Worm (Caenorhabditis elegans) whole organism, late embryonic: Measurements from ENCODE around the gene fbxa-126.

Source experiments
- ama-1 ChIP-seq: fragments of 150-350 bp; optimal IDR thresholded peaks from 2 replicates; lab custom pipeline; 2014
- ceh-34 ChIP-seq: sonication (generic microtip); optimal IDR thresholded peaks from 2 replicates; lab custom pipeline; 2016; ENCODE audit warnings: mild to moderate bottlenecking, missing genetic modification characterization, missing compliant biosample characterization
- hlh-30 ChIP-seq: sonication (generic microtip); optimal IDR thresholded peaks from 2 replicates; lab custom pipeline; 2017; ENCODE audit warnings: antibody characterized with exemption, missing genetic modification characterization, missing compliant biosample characterization; ENCODE audit not compliant: insufficient read depth
- lin-11 ChIP-seq: fragments of 200-800 bp; sonication (Bioruptor generic); optimal IDR thresholded peaks from 2 replicates; lab custom pipeline; 2018; ENCODE audit warnings: mild to moderate bottlenecking, missing genetic modification characterization, missing compliant biosample characterization
- pha-2 ChIP-seq: sonication (generic microtip); optimal IDR thresholded peaks from 2 replicates; lab custom pipeline; 2017; ENCODE audit warnings: mild to moderate bottlenecking, missing genetic modification characterization, missing compliant biosample characterization
- pha-4 ChIP-seq: fragments of 150-350 bp; optimal IDR thresholded peaks from 2 replicates; lab custom pipeline; 2018; ENCODE audit warnings: missing biosample characterization, missing genetic modification reagents, missing genetic modification characterization
- pqm-1 ChIP-seq: sonication (generic microtip); optimal IDR thresholded peaks from 2 replicates; lab custom pipeline; 2016; ENCODE audit warnings: missing genetic modification characterization, missing compliant biosample characterization
- rnt-1 ChIP-seq: sonication (generic microtip); optimal IDR thresholded peaks from 2 replicates; lab custom pipeline; 2016; ENCODE audit warnings: missing genetic modification characterization, missing compliant biosample characterization
- sox-4 ChIP-seq: sonication (generic microtip); optimal IDR thresholded peaks from 2 replicates; lab custom pipeline; 2017; ENCODE audit warnings: mild to moderate bottlenecking, missing genetic modification characterization, inconsistent platforms, missing compliant biosample characterization
- unc-42 ChIP-seq: sonication (generic microtip); optimal IDR thresholded peaks from 2 replicates; lab custom pipeline; 2016; ENCODE audit warnings: missing genotype, missing genetic modification characterization, missing compliant biosample characterization
- unc-55 ChIP-seq: sonication (generic microtip); optimal IDR thresholded peaks from 2 replicates; lab custom pipeline; 2017; ENCODE audit warnings: missing biosample characterization, missing genetic modification reagents, missing genetic modification characterization

DNA sequence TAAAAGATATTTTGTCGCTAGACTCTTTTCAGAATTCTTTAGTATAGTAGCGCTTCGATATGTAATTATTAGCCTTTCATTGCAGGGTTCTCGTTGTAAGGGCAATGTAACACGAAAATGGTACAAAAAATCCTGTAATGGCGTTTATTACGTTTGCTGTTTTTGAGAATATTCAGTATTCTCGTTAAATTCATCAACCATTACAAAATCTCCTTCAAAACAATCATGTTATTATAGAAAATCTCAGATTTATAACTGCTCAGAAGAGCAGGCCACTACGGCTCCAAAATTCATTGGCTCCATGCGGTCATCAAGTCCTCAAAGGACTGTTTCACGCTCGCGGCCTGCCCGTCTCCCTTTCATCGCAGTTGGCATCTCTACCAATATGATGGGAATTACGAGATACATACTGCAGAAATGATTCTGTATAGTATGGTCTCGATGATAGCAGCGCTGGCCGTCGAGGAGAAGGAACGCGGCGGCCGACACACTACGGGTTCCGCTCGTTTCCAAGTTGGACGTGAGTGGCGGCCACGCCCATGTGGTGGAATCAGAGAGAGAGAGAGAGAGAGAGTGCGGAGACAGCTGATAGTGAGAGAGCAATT, 5.2 kb upstream of the fbxa-126 start:
- no peak for TF ChIP-seq ama-1
- TF ChIP-seq sox-4 (tag; lab: Kevin White, UChicago) = no peak
- TF ChIP-seq lin-11 (tag; lab: Kevin White, UChicago) = no peak
- TF ChIP-seq ceh-34 (tag; lab: Kevin White, UChicago) = no peak
- TF ChIP-seq pqm-1 = no peak
- no peak for TF ChIP-seq pha-4 (tag; lab: Kevin White, UChicago)
- TF ChIP-seq pha-2 (tag; lab: Kevin White, UChicago) = no peak
- TF ChIP-seq unc-55 (GFP tag; lab: Kevin White, UChicago) = no peak
- TF ChIP-seq rnt-1 (tag; lab: Kevin White, UChicago) = peak; percentile 7
- TF ChIP-seq unc-42 (tag; lab: Kevin White, UChicago) = no peak
- TF ChIP-seq hlh-30 (tag; lab: Kevin White, UChicago) = no peak
